Fruit fly (Drosophila melanogaster) whole organism, prepupa: ENCODE measurements around the gene FASN1.

ENCODE experiments used
- CG11762 ChIP-seq: fragments of 200-800 bp; sonication (Bioruptor generic); optimal IDR thresholded peaks from 3 replicates; lab custom pipeline; 2016; ENCODE audit warnings: missing biosample characterization, missing genetic modification characterization; ENCODE audit not compliant: insufficient read depth
- Ets21C ChIP-seq: fragments of 200-800 bp; sonication (Bioruptor generic); optimal IDR thresholded peaks from 3 replicates; lab custom pipeline; 2016; ENCODE audit warnings: missing biosample characterization, missing genetic modification characterization
- Hr38 ChIP-seq: sonication (Bioruptor generic); optimal IDR thresholded peaks from 2 replicates; lab custom pipeline; 2016; ENCODE audit warnings: missing biosample characterization, missing genetic modification characterization
- Smox ChIP-seq: fragments of 200-800 bp; sonication (Bioruptor generic); optimal IDR thresholded peaks from 3 replicates; lab custom pipeline; 2016; ENCODE audit warnings: missing biosample characterization, missing genetic modification characterization
- dac ChIP-seq: fragments of 200-800 bp; sonication (Bioruptor generic); optimal IDR thresholded peaks from 2 replicates; lab custom pipeline; 2017; ENCODE audit warnings: missing biosample characterization, mild to moderate bottlenecking, missing genetic modification characterization

DNA sequence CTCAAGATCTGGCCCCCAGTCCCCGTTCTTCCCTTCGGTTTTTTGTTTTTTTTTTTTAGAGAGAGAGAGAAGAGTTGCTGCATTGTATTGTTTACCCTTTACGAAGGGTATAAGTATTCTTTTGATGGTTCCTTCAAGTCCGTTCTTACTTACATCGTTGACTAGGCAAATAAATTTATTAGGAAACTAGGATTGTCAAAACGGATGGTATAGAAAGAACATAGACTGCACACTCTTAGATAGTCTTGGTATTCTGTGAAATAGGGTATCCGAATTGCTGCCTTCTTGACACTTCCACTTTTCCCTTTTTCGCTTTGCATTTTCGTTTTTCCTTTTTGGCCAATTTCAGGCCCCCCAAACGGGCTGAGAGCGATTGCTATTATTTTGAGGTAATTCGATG lies 44.9 kb upstream of the FASN1 start:
- peak; percentile 81 for TF ChIP-seq Ets21C (GFP tag; lab: Kevin White, UChicago)
- no peak for TF ChIP-seq dac (GFP tag; lab: Kevin White, UChicago)
- no peak for TF ChIP-seq Hr38 (GFP tag; lab: Kevin White, UChicago)
- TF ChIP-seq Smox (GFP tag; lab: Kevin White, UChicago), result peak; percentile 83
- peak; percentile 62 for TF ChIP-seq CG11762
